Worm (Caenorhabditis elegans) whole organism, late embryonic: ENCODE results near the gene F13C5.5.

Source experiments
- C08G9.2 ChIP-seq: sonication (generic microtip); optimal IDR thresholded peaks from 2 replicates; lab custom pipeline; 2016; ENCODE audit warnings: mild to moderate bottlenecking, missing genetic modification characterization, moderate library complexity, missing compliant biosample characterization
- C38D4.7 ChIP-seq: fragments of 200-800 bp; sonication (Bioruptor generic); optimal IDR thresholded peaks from 2 replicates; lab custom pipeline; 2018; ENCODE audit warnings: mild to moderate bottlenecking, missing genetic modification characterization, moderate library complexity, missing compliant biosample characterization
- F13H6.1 ChIP-seq: sonication (generic microtip); optimal IDR thresholded peaks from 2 replicates; lab custom pipeline; 2016; ENCODE audit warnings: missing genetic modification characterization, missing compliant biosample characterization
- T23F11.4 ChIP-seq: fragments of 200-800 bp; sonication (Bioruptor generic); optimal IDR thresholded peaks from 2 replicates; lab custom pipeline; 2018; ENCODE audit warnings: mild to moderate bottlenecking, missing genetic modification characterization, missing compliant biosample characterization
- Y22D7AL.16 ChIP-seq: sonication (generic microtip); optimal IDR thresholded peaks from 2 replicates; lab custom pipeline; 2016; ENCODE audit warnings: missing genetic modification characterization, missing compliant biosample characterization
- ceh-14 ChIP-seq: sonication (generic microtip); optimal IDR thresholded peaks from 2 replicates; lab custom pipeline; 2016; ENCODE audit warnings: missing genotype, missing genetic modification characterization, missing compliant biosample characterization
- ceh-18 ChIP-seq: sonication (generic microtip); optimal IDR thresholded peaks from 2 replicates; lab custom pipeline; 2016; ENCODE audit warnings: missing genetic modification characterization, missing compliant biosample characterization
- ceh-22 ChIP-seq: sonication (generic microtip); optimal IDR thresholded peaks from 2 replicates; lab custom pipeline; 2017; ENCODE audit warnings: missing biosample characterization, missing genetic modification characterization
- ceh-48 ChIP-seq: sonication (generic microtip); optimal IDR thresholded peaks from 2 replicates; lab custom pipeline; 2016; ENCODE audit warnings: missing genetic modification characterization, inconsistent platforms, missing compliant biosample characterization
- ceh-6 ChIP-seq: fragments of 200-800 bp; sonication (Bioruptor generic); optimal IDR thresholded peaks from 2 replicates; lab custom pipeline; 2018; ENCODE audit warnings: mild to moderate bottlenecking, missing genetic modification characterization, missing compliant biosample characterization
- ceh-9 ChIP-seq: sonication (generic microtip); optimal IDR thresholded peaks from 2 replicates; lab custom pipeline; 2016; ENCODE audit warnings: mild to moderate bottlenecking, missing genetic modification characterization, inconsistent platforms, missing compliant biosample characterization
- dve-1 ChIP-seq: sonication (generic microtip); optimal IDR thresholded peaks from 2 replicates; lab custom pipeline; 2017; ENCODE audit warnings: antibody characterized with exemption, mild to moderate bottlenecking, missing genetic modification characterization, missing compliant biosample characterization
- elt-2 ChIP-seq: sonication (generic microtip); optimal IDR thresholded peaks from 2 replicates; lab custom pipeline; 2016; ENCODE audit warnings: missing genetic modification reagents, missing genetic modification characterization, missing compliant biosample characterization
- eyg-1 ChIP-seq: sonication (generic microtip); optimal IDR thresholded peaks from 2 replicates; lab custom pipeline; 2016; ENCODE audit warnings: missing genotype, missing genetic modification characterization, missing compliant biosample characterization
- fax-1 ChIP-seq: sonication (generic microtip); optimal IDR thresholded peaks from 2 replicates; lab custom pipeline; 2016; ENCODE audit warnings: missing genotype, missing genetic modification characterization, missing compliant biosample characterization
- fkh-10 ChIP-seq: fragments of 150-350 bp; optimal IDR thresholded peaks from 2 replicates; lab custom pipeline; 2014; ENCODE audit warnings: missing biosample characterization, missing genetic modification reagents, missing genetic modification characterization
- fkh-6 ChIP-seq: sonication (generic microtip); optimal IDR thresholded peaks from 2 replicates; lab custom pipeline; 2016; ENCODE audit warnings: missing genetic modification characterization, missing compliant biosample characterization
- hlh-30 ChIP-seq: sonication (generic microtip); optimal IDR thresholded peaks from 2 replicates; lab custom pipeline; 2017; ENCODE audit warnings: antibody characterized with exemption, missing genetic modification characterization, missing compliant biosample characterization; ENCODE audit not compliant: insufficient read depth
- lin-11 ChIP-seq: fragments of 200-800 bp; sonication (Bioruptor generic); optimal IDR thresholded peaks from 2 replicates; lab custom pipeline; 2018; ENCODE audit warnings: mild to moderate bottlenecking, missing genetic modification characterization, missing compliant biosample characterization
- madf-2 ChIP-seq: sonication (generic microtip); optimal IDR thresholded peaks from 2 replicates; lab custom pipeline; 2017; ENCODE audit warnings: missing genetic modification characterization, missing compliant biosample characterization
- mec-3 ChIP-seq: sonication (generic microtip); optimal IDR thresholded peaks from 2 replicates; lab custom pipeline; 2016; ENCODE audit warnings: borderline replicate concordance, missing genetic modification characterization, missing compliant biosample characterization
- nhr-11 ChIP-seq: fragments of 150-350 bp; optimal IDR thresholded peaks from 2 replicates; lab custom pipeline; 2014; ENCODE audit warnings: missing biosample characterization, missing genetic modification characterization
- npax-4 ChIP-seq: sonication (generic microtip); optimal IDR thresholded peaks from 2 replicates; lab custom pipeline; 2016; ENCODE audit warnings: missing genetic modification characterization, missing compliant biosample characterization
- pha-2 ChIP-seq: sonication (generic microtip); optimal IDR thresholded peaks from 2 replicates; lab custom pipeline; 2017; ENCODE audit warnings: mild to moderate bottlenecking, missing genetic modification characterization, missing compliant biosample characterization
- pha-4 ChIP-seq: fragments of 150-350 bp; optimal IDR thresholded peaks from 2 replicates; lab custom pipeline; 2018; ENCODE audit warnings: missing biosample characterization, missing genetic modification reagents, missing genetic modification characterization
- pqm-1 ChIP-seq: sonication (generic microtip); optimal IDR thresholded peaks from 2 replicates; lab custom pipeline; 2016; ENCODE audit warnings: missing genetic modification characterization, missing compliant biosample characterization
- ref-2 ChIP-seq: sonication (generic microtip); optimal IDR thresholded peaks from 2 replicates; lab custom pipeline; 2016; ENCODE audit warnings: missing genetic modification characterization, missing compliant biosample characterization
- sdc-2 ChIP-seq: sonication (generic microtip); optimal IDR thresholded peaks from 2 replicates; lab custom pipeline; 2016; ENCODE audit warnings: missing genotype, missing genetic modification characterization, missing compliant biosample characterization
- sox-4 ChIP-seq: sonication (generic microtip); optimal IDR thresholded peaks from 2 replicates; lab custom pipeline; 2017; ENCODE audit warnings: mild to moderate bottlenecking, missing genetic modification characterization, inconsistent platforms, missing compliant biosample characterization
- syd-9 ChIP-seq: sonication (generic microtip); optimal IDR thresholded peaks from 2 replicates; lab custom pipeline; 2016; ENCODE audit warnings: mild to moderate bottlenecking, missing genetic modification characterization, moderate library complexity, missing compliant biosample characterization
- ttx-3 ChIP-seq: sonication (generic microtip); optimal IDR thresholded peaks from 2 replicates; lab custom pipeline; 2016; ENCODE audit warnings: missing genetic modification reagents, missing genetic modification characterization, missing compliant biosample characterization
- unc-3 ChIP-seq, 2 experiments: fragments of 200-800 bp in 1 of 2; sonication (Bioruptor generic) in 1 of 2; sonication (generic microtip) in 1 of 2; conservative IDR thresholded peaks in 1 of 2; optimal IDR thresholded peaks in 1 of 2; 2 replicates each; pipeline versions ENCODE4 v1.3.6 to Lab custom; 2016 to 2022; ENCODE audit warnings: missing compliant biosample characterization in 2 of 2, missing genetic modification characterization in 2 of 2, missing genetic modification reagents in 1 of 2
- unc-42 ChIP-seq: sonication (generic microtip); optimal IDR thresholded peaks from 2 replicates; lab custom pipeline; 2016; ENCODE audit warnings: missing genotype, missing genetic modification characterization, missing compliant biosample characterization
- unc-55 ChIP-seq: sonication (generic microtip); optimal IDR thresholded peaks from 2 replicates; lab custom pipeline; 2017; ENCODE audit warnings: missing biosample characterization, missing genetic modification reagents, missing genetic modification characterization
- zip-5 ChIP-seq: sonication (generic microtip); optimal IDR thresholded peaks from 2 replicates; lab custom pipeline; 2016; ENCODE audit warnings: missing genetic modification characterization, missing compliant biosample characterization
- ztf-16 ChIP-seq: sonication (generic microtip); optimal IDR thresholded peaks from 2 replicates; lab custom pipeline; 2017; ENCODE audit warnings: missing genetic modification characterization, missing compliant biosample characterization

The F13C5.5 gene

ce11 chrX:585598-586217 is 22.6 kb downstream of the F13C5.5 start:
- TF ChIP-seq elt-2 = no peak
- TF ChIP-seq zip-5 = no peak
- no peak for TF ChIP-seq Y22D7AL.16 (tag; lab: Kevin White, UChicago)
- TF ChIP-seq pha-2 (tag; lab: Kevin White, UChicago) = no peak
- TF ChIP-seq ceh-22 (tag; lab: Kevin White, UChicago) = no peak
- TF ChIP-seq T23F11.4 (GFP tag; lab: Kevin White, UChicago) = no peak
- TF ChIP-seq madf-2 (tag; lab: Kevin White, UChicago) = no peak
- TF ChIP-seq fkh-10 (GFP tag; lab: Kevin White, UChicago) = no peak
- no peak for TF ChIP-seq ceh-9 (tag; lab: Kevin White, UChicago)
- no peak for TF ChIP-seq pqm-1 (tag; lab: Kevin White, UChicago)
- no peak for TF ChIP-seq mec-3
- TF ChIP-seq npax-4 (tag; lab: Kevin White, UChicago) = no peak
- no peak for TF ChIP-seq C38D4.7 (GFP tag; lab: Kevin White, UChicago)
- no peak for TF ChIP-seq dve-1

ce11 chrX:581754-582153 is 26.5 kb downstream of the F13C5.5 start:
- TF ChIP-seq ref-2 (tag; lab: Kevin White, UChicago) (no peak), sdc-2 (tag; lab: Kevin White, UChicago) (no peak), ttx-3 (tag; lab: Kevin White, UChicago) (no peak), pha-4 (tag; lab: Kevin White, UChicago) (no peak), ceh-48 (no peak), eyg-1 (tag; lab: Kevin White, UChicago) (no peak), syd-9 (tag; lab: Kevin White, UChicago) (no peak), C38D4.7 (GFP tag; lab: Kevin White, UChicago) (no peak), unc-42 (tag; lab: Kevin White, UChicago) (no peak), hlh-30 (tag; lab: Kevin White, UChicago) (no peak), pqm-1 (tag; lab: Kevin White, UChicago) (no peak), lin-11 (tag; lab: Kevin White, UChicago) (no peak), unc-55 (GFP tag; lab: Kevin White, UChicago) (no peak), madf-2 (tag; lab: Kevin White, UChicago) (no peak), ztf-16 (tag; lab: Kevin White, UChicago) (no peak), fax-1 (tag; lab: Kevin White, UChicago) (no peak), F13H6.1 (tag; lab: Kevin White, UChicago) (no peak), ceh-6 (GFP tag; lab: Kevin White, UChicago) (no peak)

DNA sequence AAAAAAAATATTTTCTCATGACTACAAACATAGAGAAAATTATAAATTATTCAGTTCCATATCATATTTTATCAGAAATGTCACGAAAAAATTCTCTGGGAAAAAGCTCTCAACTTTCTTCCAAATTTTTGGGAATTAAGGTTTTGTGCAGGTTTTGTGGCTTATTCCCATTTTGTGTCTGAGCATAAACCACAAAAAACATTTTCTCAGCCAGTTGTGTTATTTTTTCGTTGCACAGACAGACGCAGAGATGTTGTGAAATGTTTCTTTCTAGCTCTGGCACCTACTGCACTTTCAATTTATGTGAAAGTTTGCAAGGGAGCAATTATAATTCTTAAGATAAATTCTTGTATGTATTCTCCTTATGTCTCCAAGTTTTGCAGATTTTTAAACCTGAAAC is 33.2 kb downstream of the F13C5.5 start:
- TF ChIP-seq unc-55 (GFP tag; lab: Kevin White, UChicago) (no peak), C08G9.2 (tag; lab: Kevin White, UChicago) (no peak), nhr-11 (tag; lab: Kevin White, UChicago) (no peak), ceh-14 (tag; lab: Kevin White, UChicago) (no peak), fkh-6 (tag; lab: Kevin White, UChicago) (no peak), ceh-9 (tag; lab: Kevin White, UChicago) (no peak), pha-2 (tag; lab: Kevin White, UChicago) (no peak), ceh-18 (tag; lab: Kevin White, UChicago) (no peak), C38D4.7 (GFP tag; lab: Kevin White, UChicago) (no peak), sox-4 (tag; lab: Kevin White, UChicago) (no peak), unc-3 (GFP tag; conservative IDR thresholded peaks at IDR 0.05; lab: Robert Waterston, UW) (no peak), unc-3 (tag; optimal IDR thresholded peaks at IDR 0.05; lab: Kevin White, UChicago) (no peak)
